Fruit fly (Drosophila melanogaster): ENCODE measurements around the gene CG5854.

CG5854 gene

DNA sequence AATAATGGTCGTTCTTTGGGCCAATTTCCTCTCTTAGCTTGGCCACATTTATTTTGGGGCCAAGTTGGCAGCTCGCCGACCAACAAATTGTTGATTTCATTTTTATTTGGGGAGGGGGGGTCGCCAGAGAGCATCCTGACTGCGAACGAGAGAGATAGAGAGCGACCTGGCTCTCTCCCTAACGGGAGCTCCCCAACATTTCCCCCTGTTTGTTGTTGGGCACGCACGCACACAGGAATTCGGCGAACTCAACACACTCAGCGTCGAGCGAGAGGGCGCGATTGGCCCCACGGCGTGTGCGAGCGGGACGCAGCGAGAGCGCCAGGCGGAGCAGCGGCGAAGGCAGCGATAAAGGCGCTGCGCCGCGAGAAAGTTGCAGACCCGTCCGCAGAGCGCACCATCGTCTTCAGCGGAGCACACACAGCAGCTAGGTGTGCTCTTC is 29.1 kb downstream of the CG5854 start, which contains the start of gene CG31140 (continued):
- no peak for TF ChIP-seq CG31627 (GFP tag; optimal IDR thresholded peaks at IDR 0.05)
- TF ChIP-seq fd59A (GFP tag; optimal IDR thresholded peaks at IDR 0.05), result no peak
- peak; percentile 48 for TF ChIP-seq CG1621 (tag; optimal IDR thresholded peaks at IDR 0.05)
- no peak for TF ChIP-seq Sox14 (GFP tag; optimal IDR thresholded peaks at IDR 0.05)
- peak; percentile 79 for TF ChIP-seq CG6854 (GFP tag; optimal IDR thresholded peaks at IDR 0.05)
- no peak for TF ChIP-seq CG3032 (tag; optimal IDR thresholded peaks at IDR 0.05)
- no peak for TF ChIP-seq vri (GFP tag; optimal IDR thresholded peaks at IDR 0.05)

DNA sequence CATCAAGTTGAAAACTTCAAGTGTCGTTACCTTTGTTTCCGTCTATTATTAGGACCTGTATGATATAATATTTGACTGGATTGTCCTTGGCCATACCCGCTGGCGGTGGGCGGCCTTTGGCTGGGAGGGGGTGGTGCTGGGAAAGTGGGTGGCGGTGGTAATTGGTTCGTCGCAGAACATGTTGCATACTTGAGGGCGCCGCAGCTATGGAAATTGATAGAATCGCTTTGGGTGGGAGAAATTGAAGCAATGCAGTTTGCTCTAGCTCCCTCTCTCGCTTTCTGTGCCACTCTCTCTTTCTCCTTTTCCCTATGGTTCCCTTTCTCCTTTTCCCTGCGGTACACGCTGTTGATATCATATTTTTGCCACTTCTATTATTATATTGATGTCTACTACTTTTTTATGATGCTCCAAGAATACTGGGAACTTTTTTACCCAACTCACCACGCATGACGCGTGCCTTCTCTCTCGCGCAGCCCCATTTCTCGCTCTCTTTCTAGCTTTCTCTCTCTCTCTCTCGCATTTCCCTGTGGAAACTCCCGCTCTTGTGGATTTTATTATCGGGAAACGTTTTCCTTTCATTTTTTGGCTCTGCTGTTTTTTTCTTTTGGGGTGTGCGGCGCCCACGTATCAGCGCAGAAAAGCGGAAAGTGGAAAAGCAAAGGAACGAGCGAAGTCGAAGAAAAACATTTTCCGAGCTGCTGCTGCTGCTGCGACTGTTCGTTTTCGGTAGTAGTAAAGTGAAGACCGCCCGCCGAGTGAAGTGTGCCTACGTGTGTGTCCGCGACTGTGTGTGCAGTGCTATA is 31.4 kb downstream of the CG5854 start:
- TF ChIP-seq CG10669 (GFP tag; optimal IDR thresholded peaks at IDR 0.05) (no peak), Eip78C (GFP tag) (peak; percentile 12), svp (GFP tag) (peak; percentile 12)

DNA sequence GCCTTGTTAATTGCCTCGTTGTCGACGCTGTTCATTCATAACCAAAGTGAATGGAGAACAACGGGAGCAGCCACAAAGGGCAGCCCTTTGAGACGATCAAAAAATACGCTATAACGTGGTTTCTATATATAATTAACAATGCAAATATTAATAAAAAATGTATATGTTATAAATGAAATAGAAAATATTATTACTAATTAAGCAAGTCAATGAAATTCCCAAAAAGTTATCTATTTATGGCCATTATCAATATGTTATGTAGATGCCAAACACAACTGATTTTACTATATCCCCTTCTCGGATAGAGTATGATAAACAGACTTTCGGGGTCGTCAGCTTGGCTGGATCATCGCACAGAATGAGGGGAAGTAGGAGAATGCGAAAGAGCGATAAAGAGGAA is 35.7 kb downstream of the CG5854 start:
- TF ChIP-seq acj6 (GFP tag; optimal IDR thresholded peaks at IDR 0.05) (no peak), Ets21C (GFP tag; optimal IDR thresholded peaks at IDR 0.05) (no peak), svp (GFP tag) (no peak), CG32006 (GFP tag; optimal IDR thresholded peaks at IDR 0.05) (peak; percentile 13), net (GFP tag; optimal IDR thresholded peaks at IDR 0.05) (no peak), OdsH (GFP tag; optimal IDR thresholded peaks at IDR 0.05) (no peak), Lpt (GFP tag; optimal IDR thresholded peaks at IDR 0.05) (no peak), achi (GFP tag; optimal IDR thresholded peaks at IDR 0.05) (peak; percentile 7), esn (GFP tag; optimal IDR thresholded peaks at IDR 0.05) (no peak), CG8632 (GFP tag; optimal IDR thresholded peaks at IDR 0.05) (peak; percentile 24), Ets96B (tag; optimal IDR thresholded peaks at IDR 0.05) (peak; percentile 17), Hr38 (GFP tag; optimal IDR thresholded peaks at IDR 0.05) (no peak), CG6163 (GFP tag; IDR thresholded peaks at IDR 0.05) (no peak), CG7368 (GFP tag; optimal IDR thresholded peaks at IDR 0.05) (no peak), CG10631 (GFP tag; optimal IDR thresholded peaks at IDR 0.05) (peak; percentile 1), Eip93F (GFP tag; optimal IDR thresholded peaks at IDR 0.05) (no peak), CG11902 (GFP tag; optimal IDR thresholded peaks at IDR 0.05) (peak; percentile 0), Smox (GFP tag; optimal IDR thresholded peaks at IDR 0.05) (no peak), CG3919 (GFP tag; optimal IDR thresholded peaks at IDR 0.05) (no peak), CG10669 (GFP tag; optimal IDR thresholded peaks at IDR 0.05) (peak; percentile 26)

DNA sequence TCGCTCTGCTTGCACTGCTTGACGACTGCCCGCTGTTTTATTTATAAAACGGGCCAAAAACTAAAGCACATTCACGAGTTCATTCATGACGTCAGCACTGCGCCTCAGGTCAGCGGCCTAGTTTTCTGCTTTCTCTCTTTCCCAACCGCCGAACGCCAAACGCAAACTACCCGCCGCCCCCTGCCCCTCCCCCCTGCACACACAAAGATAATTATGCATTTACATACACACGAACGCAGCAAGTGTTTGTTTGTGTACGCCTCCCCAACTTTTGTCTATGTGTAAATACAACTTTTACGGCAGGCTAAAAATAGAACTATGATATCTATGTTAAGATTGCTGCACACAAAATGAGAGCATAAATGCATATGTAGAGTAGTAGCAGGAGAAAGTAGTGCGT is 37.5 kb downstream of the CG5854 start:
- no peak for TF ChIP-seq CG6808 (GFP tag; optimal IDR thresholded peaks at IDR 0.05)
- no peak for TF ChIP-seq CG32006 (GFP tag; optimal IDR thresholded peaks at IDR 0.05)
- TF ChIP-seq net (GFP tag; optimal IDR thresholded peaks at IDR 0.05), result no peak
- TF ChIP-seq Hr38 (GFP tag; optimal IDR thresholded peaks at IDR 0.05), result no peak
- TF ChIP-seq CG16779 (tag; optimal IDR thresholded peaks at IDR 0.05), result no peak
- no peak for TF ChIP-seq dac (GFP tag; optimal IDR thresholded peaks at IDR 0.05)
- TF ChIP-seq CG6792 (GFP tag; optimal IDR thresholded peaks at IDR 0.05), result no peak
- TF ChIP-seq CG34406 (GFP tag; optimal IDR thresholded peaks at IDR 0.05), result no peak
- TF ChIP-seq Sox14 (GFP tag; optimal IDR thresholded peaks at IDR 0.05), result no peak
- no peak for TF ChIP-seq svp (GFP tag)
- TF ChIP-seq CG15336 (GFP tag; IDR thresholded peaks at IDR 0.05), result no peak
- TF ChIP-seq vri (GFP tag; optimal IDR thresholded peaks at IDR 0.05), result no peak
- TF ChIP-seq CG6163 (GFP tag; IDR thresholded peaks at IDR 0.05), result no peak
- TF ChIP-seq Blimp-1 (GFP tag; optimal IDR thresholded peaks at IDR 0.05), result no peak
- no peak for TF ChIP-seq Eip78C (GFP tag)
- TF ChIP-seq CG10669 (GFP tag; optimal IDR thresholded peaks at IDR 0.05), result no peak
- no peak for TF ChIP-seq CG8119 (GFP tag; IDR thresholded peaks at IDR 0.05)
